Worm (Caenorhabditis elegans): ENCODE data around the gene F10E9.11.

DNA sequence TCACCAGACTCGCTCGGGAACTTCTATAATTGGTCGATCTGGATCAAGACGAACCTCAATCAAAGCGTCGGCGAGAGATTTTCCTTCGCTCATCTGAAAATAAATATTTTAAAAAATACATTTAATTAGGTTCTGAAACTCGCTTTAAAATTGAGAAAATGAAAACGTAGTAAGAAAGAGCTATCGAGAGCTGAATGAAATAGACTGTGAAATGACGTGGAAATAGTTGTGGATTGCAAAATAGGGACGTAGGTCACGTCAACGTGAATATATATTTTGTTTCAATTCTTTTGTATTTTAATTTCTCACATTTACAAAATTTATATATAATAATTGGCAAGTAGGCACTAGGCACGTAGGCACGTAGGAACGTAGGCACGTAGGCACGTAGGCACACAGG, 15.4 kb upstream of the F10E9.11 start, which contains the start of gene ZC262.4:
- no peak for TF ChIP-seq ceh-91 (GFP tag; IDR thresholded peaks at IDR 0.05)
- no peak for TF ChIP-seq F57A8.1 (GFP tag; optimal IDR thresholded peaks at IDR 0.05)
- no peak for TF ChIP-seq sea-2 (GFP tag; IDR thresholded peaks at IDR 0.05)
- TF ChIP-seq pha-4 (tag; optimal IDR thresholded peaks at IDR 0.05) = no peak
- TF ChIP-seq lsy-27 (tag; optimal IDR thresholded peaks at IDR 0.05; ENCODE audit: borderline replicate concordance, insufficient read depth) = no peak
- TF ChIP-seq ztf-22 (GFP tag; optimal IDR thresholded peaks at IDR 0.05) = no peak
- no peak for TF ChIP-seq nhr-80 (tag; optimal IDR thresholded peaks at IDR 0.05)

Measured in whole organism, young adult.